Worm (Caenorhabditis elegans): Measurements from ENCODE around the gene ZK370.4.

DNA sequence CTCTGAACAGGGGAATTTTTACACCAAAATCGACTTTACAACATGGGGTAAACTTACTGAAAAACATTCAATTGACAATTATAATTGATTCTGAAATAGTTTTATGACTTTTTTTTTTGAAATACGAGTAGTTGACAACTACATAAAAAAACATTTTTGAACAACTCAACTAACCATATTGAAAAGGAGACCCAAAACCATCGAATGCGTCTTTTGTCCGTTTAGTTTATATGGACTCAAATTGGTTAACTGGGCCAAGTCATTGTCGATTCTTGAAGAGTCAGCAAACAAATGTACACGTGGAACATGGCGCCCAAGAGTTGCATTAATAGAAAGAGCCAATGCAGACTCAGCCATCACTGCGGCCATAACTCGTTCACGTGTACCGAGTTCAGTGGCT lies 35.3 kb upstream of the ZK370.4 start:
- TF ChIP-seq madf-6 (GFP tag; IDR thresholded peaks at IDR 0.05) (no peak), aptf-2 (GFP tag; conservative IDR thresholded peaks at IDR 0.05) (no peak), nhr-80 (tag; optimal IDR thresholded peaks at IDR 0.05) (no peak), egrh-3 (GFP tag; IDR thresholded peaks at IDR 0.05) (no peak), chd-7 (tag; optimal IDR thresholded peaks at IDR 0.05) (no peak), unc-62 (GFP tag; optimal IDR thresholded peaks at IDR 0.05) (no peak), K12H6.12 (tag; optimal IDR thresholded peaks at IDR 0.05) (no peak), ztf-25 (GFP tag; IDR thresholded peaks at IDR 0.05) (no peak), tlf-1 (GFP tag; optimal IDR thresholded peaks at IDR 0.05) (no peak), F33H1.4 (GFP tag; IDR thresholded peaks at IDR 0.05) (no peak), nfya-1 (tag; optimal IDR thresholded peaks at IDR 0.05; ENCODE audit: borderline replicate concordance, insufficient read depth) (no peak), nhr-179 (tag; optimal IDR thresholded peaks at IDR 0.05) (no peak), efl-1 (GFP tag; optimal IDR thresholded peaks at IDR 0.05) (no peak), lin-40 (tag; optimal IDR thresholded peaks at IDR 0.05) (no peak)

All from whole organism, young adult.